Worm (Caenorhabditis elegans) whole organism, late embryonic: ENCODE measurements around the gene twk-25.
A peak's percentile ranks its signal among the peaks of the same experiment; 100 is the strongest.

Experiments
- C38D4.7 ChIP-seq: fragments of 200-800 bp; sonication (Bioruptor generic); optimal IDR thresholded peaks from 2 replicates; lab custom pipeline; 2018; ENCODE audit warnings: mild to moderate bottlenecking, missing genetic modification characterization, moderate library complexity, missing compliant biosample characterization
- K02D7.2 ChIP-seq: sonication (generic microtip); optimal IDR thresholded peaks from 2 replicates; lab custom pipeline; 2017; ENCODE audit warnings: mild to moderate bottlenecking, missing genetic modification characterization, missing compliant biosample characterization
- ceh-14 ChIP-seq: sonication (generic microtip); optimal IDR thresholded peaks from 2 replicates; lab custom pipeline; 2016; ENCODE audit warnings: missing genotype, missing genetic modification characterization, missing compliant biosample characterization
- ceh-18 ChIP-seq: sonication (generic microtip); optimal IDR thresholded peaks from 2 replicates; lab custom pipeline; 2016; ENCODE audit warnings: missing genetic modification characterization, missing compliant biosample characterization
- ceh-19 ChIP-seq: fragments of 200-800 bp; sonication (Bioruptor generic); optimal IDR thresholded peaks from 2 replicates; lab custom pipeline; 2018; ENCODE audit warnings: mild to moderate bottlenecking, missing genetic modification characterization, missing compliant biosample characterization
- ceh-2 ChIP-seq: sonication (generic microtip); optimal IDR thresholded peaks from 2 replicates; lab custom pipeline; 2016; ENCODE audit warnings: missing genotype, missing genetic modification characterization, missing compliant biosample characterization
- ceh-24 ChIP-seq: sonication (generic microtip); optimal IDR thresholded peaks from 2 replicates; lab custom pipeline; 2016; ENCODE audit warnings: mild to moderate bottlenecking, missing genetic modification characterization, missing compliant biosample characterization
- ceh-31 ChIP-seq: sonication (generic microtip); optimal IDR thresholded peaks from 2 replicates; lab custom pipeline; 2016; ENCODE audit warnings: missing genetic modification characterization, missing compliant biosample characterization
- ceh-34 ChIP-seq: sonication (generic microtip); optimal IDR thresholded peaks from 2 replicates; lab custom pipeline; 2016; ENCODE audit warnings: mild to moderate bottlenecking, missing genetic modification characterization, missing compliant biosample characterization
- ceh-45 ChIP-seq: fragments of 200-800 bp; sonication (Bioruptor generic); IDR thresholded peaks from 2 replicates; pipeline ENCODE4 v1.3.6; 2022; ENCODE audit warnings: missing genetic modification reagents, missing genetic modification characterization, missing compliant biosample characterization
- ceh-6 ChIP-seq: fragments of 200-800 bp; sonication (Bioruptor generic); optimal IDR thresholded peaks from 2 replicates; lab custom pipeline; 2018; ENCODE audit warnings: mild to moderate bottlenecking, missing genetic modification characterization, missing compliant biosample characterization
- che-1 ChIP-seq: sonication (generic microtip); optimal IDR thresholded peaks from 2 replicates; lab custom pipeline; 2016; ENCODE audit warnings: mild to moderate bottlenecking, missing genetic modification characterization, missing compliant biosample characterization
- dmd-4 ChIP-seq: sonication (generic microtip); optimal IDR thresholded peaks from 2 replicates; lab custom pipeline; 2016; ENCODE audit warnings: borderline replicate concordance, missing genetic modification characterization, missing compliant biosample characterization
- elt-2 ChIP-seq: sonication (generic microtip); optimal IDR thresholded peaks from 2 replicates; lab custom pipeline; 2016; ENCODE audit warnings: missing genetic modification reagents, missing genetic modification characterization, missing compliant biosample characterization
- elt-4 ChIP-seq: sonication (generic microtip); optimal IDR thresholded peaks from 2 replicates; lab custom pipeline; 2016; ENCODE audit warnings: missing genetic modification characterization, missing compliant biosample characterization
- ets-4 ChIP-seq: sonication (generic microtip); optimal IDR thresholded peaks from 2 replicates; lab custom pipeline; 2016; ENCODE audit warnings: missing genetic modification characterization, missing compliant biosample characterization
- eyg-1 ChIP-seq: sonication (generic microtip); optimal IDR thresholded peaks from 2 replicates; lab custom pipeline; 2016; ENCODE audit warnings: missing genotype, missing genetic modification characterization, missing compliant biosample characterization
- fax-1 ChIP-seq: sonication (generic microtip); optimal IDR thresholded peaks from 2 replicates; lab custom pipeline; 2016; ENCODE audit warnings: missing genotype, missing genetic modification characterization, missing compliant biosample characterization
- fkh-10 ChIP-seq: fragments of 150-350 bp; optimal IDR thresholded peaks from 2 replicates; lab custom pipeline; 2014; ENCODE audit warnings: missing biosample characterization, missing genetic modification reagents, missing genetic modification characterization
- fkh-6 ChIP-seq: sonication (generic microtip); optimal IDR thresholded peaks from 2 replicates; lab custom pipeline; 2016; ENCODE audit warnings: missing genetic modification characterization, missing compliant biosample characterization
- hlh-15 ChIP-seq: sonication (generic microtip); optimal IDR thresholded peaks from 2 replicates; lab custom pipeline; 2016; ENCODE audit warnings: missing genetic modification characterization, missing compliant biosample characterization
- hlh-30 ChIP-seq: sonication (generic microtip); optimal IDR thresholded peaks from 2 replicates; lab custom pipeline; 2017; ENCODE audit warnings: antibody characterized with exemption, missing genetic modification characterization, missing compliant biosample characterization; ENCODE audit not compliant: insufficient read depth
- hlh-6 ChIP-seq: sonication (generic microtip); optimal IDR thresholded peaks from 2 replicates; lab custom pipeline; 2016; ENCODE audit warnings: missing genotype, missing genetic modification characterization, missing compliant biosample characterization
- lim-6 ChIP-seq: sonication (generic microtip); optimal IDR thresholded peaks from 2 replicates; lab custom pipeline; 2016; ENCODE audit warnings: missing genetic modification characterization, missing compliant biosample characterization
- mec-3 ChIP-seq: sonication (generic microtip); optimal IDR thresholded peaks from 2 replicates; lab custom pipeline; 2016; ENCODE audit warnings: borderline replicate concordance, missing genetic modification characterization, missing compliant biosample characterization
- nfya-1 ChIP-seq: sonication (generic microtip); optimal IDR thresholded peaks from 2 replicates; lab custom pipeline; 2017; ENCODE audit warnings: missing genetic modification characterization, mild to moderate bottlenecking, missing compliant biosample characterization, antibody characterized with exemption, moderate library complexity
- nhr-11 ChIP-seq: fragments of 150-350 bp; optimal IDR thresholded peaks from 2 replicates; lab custom pipeline; 2014; ENCODE audit warnings: missing biosample characterization, missing genetic modification characterization
- npax-4 ChIP-seq: sonication (generic microtip); optimal IDR thresholded peaks from 2 replicates; lab custom pipeline; 2016; ENCODE audit warnings: missing genetic modification characterization, missing compliant biosample characterization
- odd-2 ChIP-seq: sonication (generic microtip); optimal IDR thresholded peaks from 2 replicates; lab custom pipeline; 2017; ENCODE audit warnings: antibody characterized with exemption, mild to moderate bottlenecking, missing genetic modification characterization, missing compliant biosample characterization
- pat-9 ChIP-seq: fragments of 200-800 bp; sonication (Bioruptor generic); optimal IDR thresholded peaks from 2 replicates; lab custom pipeline; 2018; ENCODE audit warnings: mild to moderate bottlenecking, missing genetic modification characterization, moderate library complexity, missing compliant biosample characterization
- pax-1 ChIP-seq: fragments of 150-350 bp; optimal IDR thresholded peaks from 2 replicates; lab custom pipeline; 2014; ENCODE audit warnings: missing biosample characterization, missing genetic modification characterization
- pha-4 ChIP-seq: fragments of 150-350 bp; optimal IDR thresholded peaks from 2 replicates; lab custom pipeline; 2018; ENCODE audit warnings: missing biosample characterization, missing genetic modification reagents, missing genetic modification characterization
- ref-2 ChIP-seq: sonication (generic microtip); optimal IDR thresholded peaks from 2 replicates; lab custom pipeline; 2016; ENCODE audit warnings: missing genetic modification characterization, missing compliant biosample characterization
- syd-9 ChIP-seq: sonication (generic microtip); optimal IDR thresholded peaks from 2 replicates; lab custom pipeline; 2016; ENCODE audit warnings: mild to moderate bottlenecking, missing genetic modification characterization, moderate library complexity, missing compliant biosample characterization
- tbx-2 ChIP-seq: sonication (generic microtip); optimal IDR thresholded peaks from 2 replicates; lab custom pipeline; 2016; ENCODE audit warnings: missing genetic modification characterization, missing compliant biosample characterization
- tbx-7 ChIP-seq: sonication (generic microtip); optimal IDR thresholded peaks from 2 replicates; lab custom pipeline; 2016; ENCODE audit warnings: missing genotype, missing genetic modification characterization, missing compliant biosample characterization
- unc-42 ChIP-seq: sonication (generic microtip); optimal IDR thresholded peaks from 2 replicates; lab custom pipeline; 2016; ENCODE audit warnings: missing genotype, missing genetic modification characterization, missing compliant biosample characterization
- unc-55 ChIP-seq: sonication (generic microtip); optimal IDR thresholded peaks from 2 replicates; lab custom pipeline; 2017; ENCODE audit warnings: missing biosample characterization, missing genetic modification reagents, missing genetic modification characterization

twk-25 gene

DNA sequence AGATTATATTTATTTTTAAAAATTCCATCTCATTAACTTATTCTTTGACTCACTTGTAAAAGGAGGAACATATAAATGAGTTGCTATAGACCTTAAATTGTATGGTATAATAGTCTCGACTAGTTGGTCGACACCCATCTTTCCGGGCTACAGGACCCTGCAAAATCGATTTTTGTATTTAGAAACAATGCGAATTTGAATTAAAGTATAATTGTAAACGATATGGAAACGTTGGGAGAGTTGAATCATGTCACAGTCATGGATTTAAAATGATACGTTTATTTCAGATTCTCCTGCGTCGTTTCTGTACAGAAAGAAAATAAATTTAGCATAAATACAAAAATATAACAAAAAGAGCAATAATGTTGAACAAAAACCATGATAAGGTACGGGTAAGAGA lies 25.4 kb upstream of the twk-25 start, which contains the start of gene catp-8:
catp-8 (minus strand) TSS at position 157 of the 400 bp plus-strand sequence.
- no peak for TF ChIP-seq pax-1 (tag; lab: Kevin White, UChicago)
- no peak for TF ChIP-seq hlh-30
- no peak for TF ChIP-seq syd-9 (tag; lab: Kevin White, UChicago)
- TF ChIP-seq lim-6 = no peak
- TF ChIP-seq unc-55 (GFP tag; lab: Kevin White, UChicago) = no peak
- TF ChIP-seq K02D7.2 = no peak
- no peak for TF ChIP-seq elt-4 (tag; lab: Kevin White, UChicago)
- TF ChIP-seq ceh-34 (tag; lab: Kevin White, UChicago) = no peak
- no peak for TF ChIP-seq npax-4 (tag; lab: Kevin White, UChicago)
- TF ChIP-seq fax-1 (tag; lab: Kevin White, UChicago) = no peak
- TF ChIP-seq odd-2 (tag; lab: Kevin White, UChicago) = no peak
- no peak for TF ChIP-seq dmd-4

ce11 chrIV:11480027-11480896 lies 24.3 kb upstream of the twk-25 start, which contains the start of the genes mbf-1 and nse-4:
Gene mbf-1 (minus strand): TSS chrIV:11480369.
Gene nse-4 (plus strand): TSS chrIV:11480846.
- no peak for TF ChIP-seq pat-9 (tag; lab: Kevin White, UChicago)
- TF ChIP-seq pax-1 (tag; lab: Kevin White, UChicago) = peak; percentile 27
- no peak for TF ChIP-seq nhr-11 (tag; lab: Kevin White, UChicago)
- TF ChIP-seq ceh-19 (GFP tag; lab: Kevin White, UChicago) = no peak
- TF ChIP-seq ceh-14 (tag; lab: Kevin White, UChicago) = no peak
- TF ChIP-seq fax-1 (tag; lab: Kevin White, UChicago) = no peak
- TF ChIP-seq odd-2 (tag; lab: Kevin White, UChicago) = no peak
- no peak for TF ChIP-seq unc-42 (tag; lab: Kevin White, UChicago)
- TF ChIP-seq tbx-2 (tag; lab: Kevin White, UChicago) = peak; percentile 34
- no peak for TF ChIP-seq fkh-10 (GFP tag; lab: Kevin White, UChicago)
- TF ChIP-seq ceh-2 = no peak
- TF ChIP-seq K02D7.2 = no peak
- TF ChIP-seq fkh-6 (tag; lab: Kevin White, UChicago) = no peak
- TF ChIP-seq C38D4.7 (GFP tag; lab: Kevin White, UChicago) = no peak
- no peak for TF ChIP-seq ceh-45 (GFP tag; lab: Robert Waterston, UW)
- peak; percentile 68 for TF ChIP-seq nfya-1 (tag; lab: Kevin White, UChicago)
- no peak for TF ChIP-seq ceh-34 (tag; lab: Kevin White, UChicago)
- TF ChIP-seq ets-4 = no peak
- no peak for TF ChIP-seq eyg-1 (tag; lab: Kevin White, UChicago)
- no peak for TF ChIP-seq hlh-30
- no peak for TF ChIP-seq npax-4 (tag; lab: Kevin White, UChicago)
- peak; percentile 54 for TF ChIP-seq ref-2 (tag; lab: Kevin White, UChicago)
- no peak for TF ChIP-seq hlh-15
- no peak for TF ChIP-seq ceh-24 (tag; lab: Kevin White, UChicago)
- no peak for TF ChIP-seq ceh-6 (GFP tag; lab: Kevin White, UChicago)
- TF ChIP-seq hlh-6 (tag; lab: Kevin White, UChicago) = no peak
- peak; percentile 30 for TF ChIP-seq elt-2 (tag; lab: Kevin White, UChicago)
- TF ChIP-seq pha-4 = no peak
- peak; percentile 33 for TF ChIP-seq ceh-31
- no peak for TF ChIP-seq tbx-7 (tag; lab: Kevin White, UChicago)
- TF ChIP-seq mec-3 (tag; lab: Kevin White, UChicago) = no peak
- peak; percentile 77 for TF ChIP-seq unc-55 (GFP tag; lab: Kevin White, UChicago)
- no peak for TF ChIP-seq che-1

DNA sequence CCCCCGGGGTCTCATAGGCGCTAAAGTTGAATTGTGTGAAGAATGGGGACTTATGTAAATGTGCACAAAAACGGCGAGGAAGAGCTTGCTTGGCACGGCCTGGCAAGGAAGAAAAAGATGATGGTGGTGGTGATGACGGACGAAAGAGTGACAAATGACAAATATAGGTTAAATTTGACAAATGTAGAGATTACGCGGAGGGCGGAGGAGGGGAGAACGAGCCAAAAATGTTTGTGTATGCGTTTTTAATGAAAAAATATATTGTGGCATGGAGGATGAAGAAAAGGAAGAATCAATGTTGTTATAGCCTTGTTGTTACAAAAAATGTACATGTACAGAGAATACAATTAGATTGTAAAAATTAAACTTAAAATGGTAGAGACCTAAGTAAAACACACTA lies 17.7 kb upstream of the twk-25 start:
- TF ChIP-seq nfya-1 (tag; lab: Kevin White, UChicago) (no peak), ceh-18 (tag; lab: Kevin White, UChicago) (peak; percentile 1)
